Fruit fly (Drosophila melanogaster): ENCODE data around the gene CG7730.
A peak's percentile ranks its signal among the peaks of the same experiment; 100 is the strongest.

The CG7730 gene

dm6 chr3L:17008911-17009364 lies 18.4 kb upstream of the CG7730 start (continued):
- TF ChIP-seq CG10543 (GFP tag; optimal IDR thresholded peaks at IDR 0.05): peak; percentile 25
- 0 out of 4 replicates have a peak, but pooled peaks have one; percentile 6 for TF ChIP-seq chinmo (GFP tag; IDR thresholded peaks at IDR 0.05; ENCODE audit: partially characterized antibody)
- TF ChIP-seq NfI (GFP tag; optimal IDR thresholded peaks at IDR 0.05): no peak
- TF ChIP-seq CG11695 (GFP tag; IDR thresholded peaks at IDR 0.05): no peak
- TF ChIP-seq Atf6 (GFP tag; IDR thresholded peaks at IDR 0.05): no peak
- TF ChIP-seq da (GFP tag; optimal IDR thresholded peaks at IDR 0.05): no peak
- TF ChIP-seq CG3995 (GFP tag; optimal IDR thresholded peaks at IDR 0.05): no peak
- TF ChIP-seq MESR4 (GFP tag; optimal IDR thresholded peaks at IDR 0.05): no peak
- TF ChIP-seq al (GFP tag; IDR thresholded peaks at IDR 0.05): peak; percentile 11; the same call in 1 of the 2 replicates
- no peak for TF ChIP-seq BEAF-32 (GFP tag; optimal IDR thresholded peaks at IDR 0.05)
- TF ChIP-seq CG6854 (GFP tag; optimal IDR thresholded peaks at IDR 0.05): no peak
- TF ChIP-seq trem (tag; optimal IDR thresholded peaks at IDR 0.05): no peak
- no peak for TF ChIP-seq bowl (GFP tag; IDR thresholded peaks at IDR 0.05)
- TF ChIP-seq kay (GFP tag; optimal IDR thresholded peaks at IDR 0.05): no peak
- no peak for TF ChIP-seq toy (GFP tag; IDR thresholded peaks at IDR 0.05)
- TF ChIP-seq NC2β (GFP tag; optimal IDR thresholded peaks at IDR 0.05): no peak
- no peak for TF ChIP-seq yki (optimal IDR thresholded peaks at IDR 0.05)
- no peak for TF ChIP-seq CG7928 (GFP tag; optimal IDR thresholded peaks at IDR 0.05)
- TF ChIP-seq CG3847 (GFP tag; IDR thresholded peaks at IDR 0.05): no peak
- no peak for TF ChIP-seq Hand (GFP tag; optimal IDR thresholded peaks at IDR 0.05)
- no peak for TF ChIP-seq CG8924 (tag; optimal IDR thresholded peaks at IDR 0.05)
- no peak for TF ChIP-seq Ptx1 (GFP tag; IDR thresholded peaks at IDR 0.05)
- TF ChIP-seq Six4 (GFP tag; optimal IDR thresholded peaks at IDR 0.05): no peak
- TF ChIP-seq Max (GFP tag; optimal IDR thresholded peaks at IDR 0.05): no peak
- TF ChIP-seq exex (tag; optimal IDR thresholded peaks at IDR 0.05): peak; percentile 84
- no peak for TF ChIP-seq CG16815 (GFP tag; optimal IDR thresholded peaks at IDR 0.05)
- TF ChIP-seq oc (tag; optimal IDR thresholded peaks at IDR 0.05): no peak
- no peak for TF ChIP-seq row (GFP tag; IDR thresholded peaks at IDR 0.05)
- no peak for TF ChIP-seq CG18599 (GFP tag; optimal IDR thresholded peaks at IDR 0.05)
- 0 out of 3 replicates have a peak, but pooled peaks have one; percentile 54 for TF ChIP-seq CG2199 (GFP tag; IDR thresholded peaks at IDR 0.05)
- TF ChIP-seq CG7786 (GFP tag; optimal IDR thresholded peaks at IDR 0.05): no peak
- no peak for TF ChIP-seq CG3065 (GFP tag; optimal IDR thresholded peaks at IDR 0.05)
- TF ChIP-seq ftz-f1 (GFP tag; optimal IDR thresholded peaks at IDR 0.05): no peak
- no peak for TF ChIP-seq CG8359 (GFP tag; optimal IDR thresholded peaks at IDR 0.05; ENCODE audit: borderline replicate concordance)
- no peak for TF ChIP-seq Mrtf (GFP tag; IDR thresholded peaks at IDR 0.05)
- no peak for TF ChIP-seq Ets65A (GFP tag)
- peak; percentile 12; the same call in 1 of the 2 replicates for TF ChIP-seq sob (GFP tag; IDR thresholded peaks at IDR 0.05)
- TF ChIP-seq sug (tag; optimal IDR thresholded peaks at IDR 0.05): peak; percentile 78
- no peak for TF ChIP-seq CG4820 (GFP tag; optimal IDR thresholded peaks at IDR 0.05)
- 0 out of 4 replicates have a peak, but pooled peaks have one; percentile 21 for TF ChIP-seq Dll (GFP tag; IDR thresholded peaks at IDR 0.05; ENCODE audit: partially characterized antibody)
- no peak for TF ChIP-seq peb (GFP tag; IDR thresholded peaks at IDR 0.05)
- no peak for TF ChIP-seq unpg (GFP tag; optimal IDR thresholded peaks at IDR 0.05)
- TF ChIP-seq CG1024 (GFP tag; IDR thresholded peaks at IDR 0.05): no peak
- peak; percentile 74 for TF ChIP-seq CG11696 (GFP tag; IDR thresholded peaks at IDR 0.05)
- TF ChIP-seq p53 (GFP tag; optimal IDR thresholded peaks at IDR 0.05): no peak
- TF ChIP-seq emc (GFP tag; optimal IDR thresholded peaks at IDR 0.05): no peak
- no peak for TF ChIP-seq CG1529 (GFP tag; optimal IDR thresholded peaks at IDR 0.05)
- TF ChIP-seq CG9876 (GFP tag; optimal IDR thresholded peaks at IDR 0.05): no peak
- no peak for TF ChIP-seq az2 (GFP tag; optimal IDR thresholded peaks at IDR 0.05)
- TF ChIP-seq bbx (GFP tag; IDR thresholded peaks at IDR 0.05; ENCODE audit: partially characterized antibody): no peak
- TF ChIP-seq CG15514 (GFP tag; optimal IDR thresholded peaks at IDR 0.05): no peak
- no peak for TF ChIP-seq knrl (GFP tag; IDR thresholded peaks at IDR 0.05; ENCODE audit: partially characterized antibody)
